Worm (Caenorhabditis elegans) whole organism, young adult: ENCODE results near the gene vit-5.

ENCODE experiments used
- F23B12.7 ChIP-seq: sonication (generic microtip); optimal IDR thresholded peaks from 2 replicates; lab custom pipeline; 2017; ENCODE audit warnings: missing genetic modification characterization, mild to moderate bottlenecking, missing compliant biosample characterization, antibody characterized with exemption, moderate library complexity; ENCODE audit not compliant: insufficient read depth
- F33H1.4 ChIP-seq: fragments of 200-800 bp; sonication (Bioruptor generic); IDR thresholded peaks from 2 replicates; pipeline ENCODE4 v1.3.6; 2022; ENCODE audit warnings: missing genetic modification reagents, missing genetic modification characterization, missing compliant biosample characterization
- ama-1 ChIP-seq, 3 experiments: fragments of 150-350 bp in 1 of 3; sonication (generic microtip) in 2 of 3; optimal IDR thresholded peaks; 2 replicates each; lab custom pipeline; 2014 to 2018; ENCODE audit warnings: missing biosample characterization in 2 of 3, missing genetic modification characterization in 2 of 3, missing genetic modification reagents in 2 of 3
- dpl-1 ChIP-seq: fragments of 150-350 bp; optimal IDR thresholded peaks from 2 replicates; lab custom pipeline; 2014; ENCODE audit warnings: missing biosample characterization, missing genetic modification reagents, missing genetic modification characterization
- hlh-12 ChIP-seq: sonication (generic microtip); optimal IDR thresholded peaks from 2 replicates; lab custom pipeline; 2016; ENCODE audit warnings: missing genetic modification characterization, missing compliant biosample characterization
- lsy-27 ChIP-seq: sonication (generic microtip); optimal IDR thresholded peaks from 2 replicates; lab custom pipeline; 2017; ENCODE audit warnings: missing genetic modification characterization, mild to moderate bottlenecking, missing compliant biosample characterization, antibody characterized with exemption, missing genotype, borderline replicate concordance; ENCODE audit not compliant: insufficient read depth
- madf-8 ChIP-seq: fragments of 200-800 bp; sonication (Bioruptor generic); conservative IDR thresholded peaks from 2 replicates; pipeline ENCODE4 v1.3.6; 2022; ENCODE audit warnings: missing genetic modification reagents, missing genetic modification characterization, missing compliant biosample characterization
- nfya-1 ChIP-seq: sonication (generic microtip); optimal IDR thresholded peaks from 2 replicates; lab custom pipeline; 2017; ENCODE audit warnings: antibody characterized with exemption, missing compliant biosample characterization, missing genetic modification characterization, borderline replicate concordance; ENCODE audit not compliant: insufficient read depth
- nfyb-1 ChIP-seq: fragments of 200-800 bp; sonication (Bioruptor generic); IDR thresholded peaks from 2 replicates; pipeline ENCODE4 v1.3.6; 2022; ENCODE audit warnings: missing genetic modification reagents, missing genetic modification characterization, missing compliant biosample characterization
- nhr-120 ChIP-seq: fragments of 200-800 bp; sonication (Bioruptor generic); IDR thresholded peaks from 2 replicates; pipeline ENCODE4 v1.3.6; 2022; ENCODE audit warnings: missing genetic modification characterization, missing compliant biosample characterization
- nhr-27 ChIP-seq: fragments of 200-800 bp; sonication (Bioruptor generic); optimal IDR thresholded peaks from 2 replicates; lab custom pipeline; 2018; ENCODE audit warnings: mild to moderate bottlenecking, missing genetic modification characterization, moderate library complexity, missing compliant biosample characterization
- rec-8 ChIP-seq, 2 experiments: sonication (generic microtip); optimal IDR thresholded peaks; 2 replicates each; lab custom pipeline; 2016; ENCODE audit warnings: mild to moderate bottlenecking in 2 of 2, missing genetic modification characterization in 2 of 2, missing genetic modification reagents in 2 of 2, missing genotype in 2 of 2, missing biosample characterization in 1 of 2, missing compliant biosample characterization in 1 of 2, moderate library complexity in 1 of 2
- snpc-4 ChIP-seq, 5 experiments: fragments of 150-350 bp in 1 of 5; sonication (generic microtip) in 4 of 5; optimal IDR thresholded peaks; 2 replicates each; lab custom pipeline; 2014 to 2018; ENCODE audit warnings: missing genetic modification characterization in 5 of 5, missing biosample characterization in 3 of 5, antibody characterized with exemption in 2 of 5, mild to moderate bottlenecking in 2 of 5, missing compliant biosample characterization in 2 of 5, missing genotype in 2 of 5, moderate library complexity in 2 of 5, missing genetic modification reagents in 1 of 5
- zfh-2 ChIP-seq: fragments of 200-800 bp; sonication (Bioruptor generic); conservative IDR thresholded peaks from 2 replicates; pipeline ENCODE4 v1.3.6; 2022; ENCODE audit warnings: missing genetic modification reagents, missing genetic modification characterization, missing compliant biosample characterization

DNA sequence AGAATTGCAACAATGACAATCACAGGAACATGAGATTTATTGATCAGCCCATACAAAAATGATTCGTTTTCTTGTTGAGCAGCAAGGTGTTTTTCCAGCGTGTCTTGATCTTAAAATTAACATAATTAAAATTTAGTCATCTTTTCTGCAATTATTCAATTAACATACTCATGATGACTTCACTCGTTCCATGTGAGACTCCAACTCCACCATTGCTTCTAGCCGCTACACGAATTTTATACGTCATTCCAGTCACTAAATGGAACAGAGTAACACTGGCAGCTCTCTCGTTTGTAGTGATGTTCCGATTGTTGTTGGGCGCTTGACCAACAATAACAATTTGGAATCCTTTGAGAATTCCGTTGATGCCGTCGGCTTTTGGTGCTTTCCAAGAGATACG is 50.6 kb downstream of the vit-5 start:
- no peak for TF ChIP-seq dpl-1
- TF ChIP-seq nfya-1 (tag; lab: Kevin White, UChicago), result no peak
- TF ChIP-seq nfyb-1 (GFP tag; lab: Robert Waterston, UW), result no peak
- no peak for TF ChIP-seq zfh-2
- no peak for TF ChIP-seq F23B12.7
- no peak for TF ChIP-seq nhr-120 (GFP tag; lab: Robert Waterston, UW)
- TF ChIP-seq F33H1.4 (GFP tag; lab: Robert Waterston, UW), result no peak
- TF ChIP-seq madf-8 (GFP tag; lab: Robert Waterston, UW), result no peak
- no peak for TF ChIP-seq lsy-27 (tag; lab: Kevin White, UChicago)
- no peak for TF ChIP-seq hlh-12 (tag; lab: Kevin White, UChicago)
- no peak for TF ChIP-seq ama-1 (optimal IDR thresholded peaks at IDR 0.05; lab: Kevin White, UChicago)
- TF ChIP-seq ama-1 (GFP tag; optimal IDR thresholded peaks at IDR 0.05; lab: Kevin White, UChicago), result no peak
- no peak for TF ChIP-seq snpc-4 (GFP tag; optimal IDR thresholded peaks at IDR 0.05; lab: Kevin White, UChicago)
- no peak for TF ChIP-seq snpc-4 (tag; optimal IDR thresholded peaks at IDR 0.05; lab: Kevin White, UChicago)
- no peak for TF ChIP-seq nhr-27 (tag; lab: Kevin White, UChicago)
- TF ChIP-seq rec-8 (tag; optimal IDR thresholded peaks at IDR 0.05; lab: Kevin White, UChicago), result no peak
